Worm (Caenorhabditis elegans) whole organism, mixed stage, embryonic: Measurements from ENCODE around the gene ints-6.
A peak's percentile ranks its signal among the peaks of the same experiment; 100 is the strongest.

ENCODE experiments used
- M03D4.4 ChIP-seq: sonication (generic microtip); optimal IDR thresholded peaks from 2 replicates; lab custom pipeline; 2017; ENCODE audit warnings: mild to moderate bottlenecking, missing genetic modification characterization, missing compliant biosample characterization
- bed-3 ChIP-seq: fragments of 200-800 bp; sonication (Bioruptor generic); optimal IDR thresholded peaks from 3 replicates; lab custom pipeline; 2018; ENCODE audit warnings: mild to moderate bottlenecking, missing genetic modification characterization, moderate library complexity, missing compliant biosample characterization
- blmp-1 ChIP-seq: fragments of 150-350 bp; optimal IDR thresholded peaks from 2 replicates; lab custom pipeline; 2014; ENCODE audit warnings: missing biosample characterization, missing genetic modification characterization
- ceh-39 ChIP-seq: fragments of 150-350 bp; optimal IDR thresholded peaks from 2 replicates; lab custom pipeline; 2014; ENCODE audit warnings: missing biosample characterization, missing genetic modification characterization
- ceh-43 ChIP-seq: fragments of 200-800 bp; sonication (Bioruptor generic); optimal IDR thresholded peaks from 2 replicates; lab custom pipeline; 2018; ENCODE audit warnings: mild to moderate bottlenecking, missing genetic modification characterization, moderate library complexity, missing compliant biosample characterization
- ceh-83 ChIP-seq: fragments of 200-800 bp; sonication (Bioruptor generic); optimal IDR thresholded peaks from 2 replicates; lab custom pipeline; 2018; ENCODE audit warnings: mild to moderate bottlenecking, missing genetic modification characterization, missing compliant biosample characterization
- ces-1 ChIP-seq: fragments of 150-350 bp; optimal IDR thresholded peaks from 2 replicates; lab custom pipeline; 2014; ENCODE audit warnings: missing biosample characterization, missing genetic modification reagents, missing genetic modification characterization
- cnd-1 ChIP-seq: fragments of 200-800 bp; sonication (Bioruptor generic); optimal IDR thresholded peaks from 2 replicates; lab custom pipeline; 2018; ENCODE audit warnings: mild to moderate bottlenecking, missing genetic modification characterization, missing compliant biosample characterization
- drap-1 ChIP-seq: fragments of 200-800 bp; sonication (Bioruptor generic); optimal IDR thresholded peaks from 3 replicates; lab custom pipeline; 2018; ENCODE audit warnings: mild to moderate bottlenecking, missing genetic modification characterization, missing compliant biosample characterization
- elt-1 ChIP-seq: sonication (generic microtip); optimal IDR thresholded peaks from 2 replicates; lab custom pipeline; 2017; ENCODE audit warnings: missing genetic modification characterization, mild to moderate bottlenecking, missing compliant biosample characterization, antibody characterized with exemption, moderate library complexity, borderline replicate concordance; ENCODE audit not compliant: insufficient read depth
- elt-3 ChIP-seq: fragments of 150-350 bp; optimal IDR thresholded peaks from 2 replicates; lab custom pipeline; 2014; ENCODE audit warnings: missing biosample characterization, missing genetic modification characterization
- flh-1 ChIP-seq: fragments of 200-800 bp; sonication (Bioruptor generic); optimal IDR thresholded peaks from 2 replicates; lab custom pipeline; 2018; ENCODE audit warnings: mild to moderate bottlenecking, missing genetic modification characterization, moderate library complexity, missing compliant biosample characterization
- ham-2 ChIP-seq: fragments of 200-800 bp; sonication (Bioruptor generic); optimal IDR thresholded peaks from 2 replicates; lab custom pipeline; 2018; ENCODE audit warnings: mild to moderate bottlenecking, missing genetic modification characterization, missing compliant biosample characterization
- hlh-1 ChIP-seq: fragments of 150-350 bp; optimal IDR thresholded peaks from 2 replicates; lab custom pipeline; 2014; ENCODE audit warnings: missing biosample characterization, missing genetic modification reagents, missing genetic modification characterization
- lin-13 ChIP-seq: fragments of 150-350 bp; optimal IDR thresholded peaks from 2 replicates; lab custom pipeline; 2014; ENCODE audit warnings: missing biosample characterization, missing genetic modification characterization
- lin-32 ChIP-seq: fragments of 200-800 bp; sonication (Bioruptor generic); optimal IDR thresholded peaks from 2 replicates; lab custom pipeline; 2018; ENCODE audit warnings: mild to moderate bottlenecking, missing genetic modification characterization, missing compliant biosample characterization
- lsy-2 ChIP-seq: fragments of 150-350 bp; optimal IDR thresholded peaks from 2 replicates; lab custom pipeline; 2014; ENCODE audit warnings: missing biosample characterization, missing genetic modification characterization
- mab-5 ChIP-seq: fragments of 150-350 bp; optimal IDR thresholded peaks from 2 replicates; lab custom pipeline; 2014; ENCODE audit warnings: missing biosample characterization, missing genetic modification characterization
- mep-1 ChIP-seq: fragments of 150-350 bp; optimal IDR thresholded peaks from 2 replicates; lab custom pipeline; 2017; ENCODE audit warnings: missing biosample characterization, missing genetic modification reagents, missing genetic modification characterization, inconsistent platforms
- mls-2 ChIP-seq: sonication (generic microtip); optimal IDR thresholded peaks from 2 replicates; lab custom pipeline; 2016; ENCODE audit warnings: mild to moderate bottlenecking, missing genetic modification characterization, moderate library complexity, missing compliant biosample characterization
- nhr-12 ChIP-seq: fragments of 150-350 bp; optimal IDR thresholded peaks from 2 replicates; lab custom pipeline; 2014; ENCODE audit warnings: missing biosample characterization, missing genetic modification characterization
- nhr-2 ChIP-seq: fragments of 150-350 bp; optimal IDR thresholded peaks from 2 replicates; lab custom pipeline; 2014; ENCODE audit warnings: missing biosample characterization, missing genetic modification characterization
- nhr-237 ChIP-seq: fragments of 150-350 bp; optimal IDR thresholded peaks from 2 replicates; lab custom pipeline; 2014; ENCODE audit warnings: missing biosample characterization, missing genetic modification characterization
- nhr-28 ChIP-seq: fragments of 150-350 bp; optimal IDR thresholded peaks from 2 replicates; lab custom pipeline; 2014; ENCODE audit warnings: missing biosample characterization, missing genetic modification characterization
- nhr-76 ChIP-seq: sonication (generic microtip); optimal IDR thresholded peaks from 2 replicates; lab custom pipeline; 2017; ENCODE audit warnings: missing biosample characterization, missing genetic modification characterization
- pha-4 ChIP-seq: fragments of 150-350 bp; optimal IDR thresholded peaks from 2 replicates; lab custom pipeline; 2018; ENCODE audit warnings: missing biosample characterization, missing genetic modification reagents, missing genetic modification characterization
- sem-2 ChIP-seq: fragments of 200-800 bp; sonication (Bioruptor generic); optimal IDR thresholded peaks from 2 replicates; lab custom pipeline; 2018; ENCODE audit warnings: mild to moderate bottlenecking, missing genetic modification characterization, missing compliant biosample characterization
- snpc-4 ChIP-seq: fragments of 150-350 bp; optimal IDR thresholded peaks from 2 replicates; lab custom pipeline; 2014; ENCODE audit warnings: missing biosample characterization, missing genetic modification characterization
- sptf-1 ChIP-seq: sonication (generic microtip); optimal IDR thresholded peaks from 2 replicates; lab custom pipeline; 2017; ENCODE audit warnings: mild to moderate bottlenecking, missing genetic modification characterization, moderate library complexity, missing compliant biosample characterization
- tbx-8 ChIP-seq: fragments of 200-800 bp; sonication (Bioruptor generic); optimal IDR thresholded peaks from 2 replicates; lab custom pipeline; 2018; ENCODE audit warnings: mild to moderate bottlenecking, missing genetic modification characterization, moderate library complexity, missing compliant biosample characterization
- unc-120 ChIP-seq: sonication (generic microtip); optimal IDR thresholded peaks from 2 replicates; lab custom pipeline; 2017; ENCODE audit warnings: missing genetic modification characterization, missing compliant biosample characterization; ENCODE audit not compliant: poor library complexity, severe bottlenecking
- unc-39 ChIP-seq: fragments of 150-350 bp; optimal IDR thresholded peaks from 2 replicates; lab custom pipeline; 2014; ENCODE audit warnings: missing biosample characterization, missing genetic modification characterization
- unc-62 ChIP-seq: fragments of 150-350 bp; optimal IDR thresholded peaks from 2 replicates; lab custom pipeline; 2014; ENCODE audit warnings: missing biosample characterization, missing genetic modification reagents, missing genetic modification characterization
- zip-8 ChIP-seq: fragments of 150-350 bp; optimal IDR thresholded peaks from 2 replicates; lab custom pipeline; 2014; ENCODE audit warnings: missing biosample characterization, missing genetic modification characterization
- ztf-11 ChIP-seq: fragments of 150-350 bp; optimal IDR thresholded peaks from 2 replicates; lab custom pipeline; 2014; ENCODE audit warnings: missing biosample characterization, missing genetic modification characterization

ints-6 gene

ce11 chrIV:8677303-8677702 is 14.2 kb upstream of the ints-6 start, which contains the start of gene F08B4.8:
F08B4.8 (plus strand) TSS chrIV:8677603.
- no peak for TF ChIP-seq lin-32 (GFP tag; lab: Kevin White, UChicago)
- TF ChIP-seq nhr-12 = no peak
- TF ChIP-seq sptf-1 (tag; lab: Kevin White, UChicago) = no peak
- no peak for TF ChIP-seq ceh-83
- no peak for TF ChIP-seq drap-1 (GFP tag; lab: Kevin White, UChicago)
- no peak for TF ChIP-seq sem-2
- no peak for TF ChIP-seq elt-1
- TF ChIP-seq lsy-2 (tag; lab: Kevin White, UChicago) = no peak
- TF ChIP-seq ztf-11 (tag; lab: Kevin White, UChicago) = no peak
- TF ChIP-seq mab-5 (tag; lab: Kevin White, UChicago) = no peak
- no peak for TF ChIP-seq zip-8 (tag; lab: Kevin White, UChicago)
- no peak for TF ChIP-seq snpc-4 (tag; lab: Kevin White, UChicago)
- no peak for TF ChIP-seq mls-2
- TF ChIP-seq ham-2 (GFP tag; lab: Kevin White, UChicago) = no peak

ce11 chrIV:8679225-8679624 is 12.3 kb upstream of the ints-6 start, which contains the start of gene nlp-60:
nlp-60 (minus strand) TSS chrIV:8679325.
- no peak for TF ChIP-seq mls-2
- no peak for TF ChIP-seq unc-120
- TF ChIP-seq flh-1 (GFP tag; lab: Kevin White, UChicago) = no peak
- TF ChIP-seq hlh-1 = no peak
- no peak for TF ChIP-seq unc-62 (GFP tag; lab: Kevin White, UChicago)

- TF ChIP-seq pha-4 (no peak), bed-3 (GFP tag; lab: Kevin White, UChicago) (no peak), blmp-1 (no peak), ham-2 (GFP tag; lab: Kevin White, UChicago) (no peak), cnd-1 (tag; lab: Kevin White, UChicago) (no peak), hlh-1 (no peak), M03D4.4 (tag; lab: Kevin White, UChicago) (no peak), mab-5 (tag; lab: Kevin White, UChicago) (no peak), flh-1 (GFP tag; lab: Kevin White, UChicago) (no peak), lin-13 (tag; lab: Kevin White, UChicago) (no peak), unc-120 (no peak)
Measured at ce11 chrIV:8686510-8686909, 5.0 kb upstream of the ints-6 start, which contains the start of gene pole-2. pole-2 (minus strand) TSS chrIV:8686610.

ce11 chrIV:8686966-8687365 is 4.6 kb upstream of the ints-6 start:
- TF ChIP-seq ztf-11 (tag; lab: Kevin White, UChicago) (no peak), bed-3 (GFP tag; lab: Kevin White, UChicago) (no peak), unc-120 (no peak), nhr-12 (no peak), mep-1 (tag; lab: Kevin White, UChicago) (no peak), zip-8 (tag; lab: Kevin White, UChicago) (no peak), mab-5 (tag; lab: Kevin White, UChicago) (no peak)

- TF ChIP-seq pha-4 (peak; percentile 79), bed-3 (GFP tag; lab: Kevin White, UChicago) (no peak), lin-32 (GFP tag; lab: Kevin White, UChicago) (no peak), ztf-11 (tag; lab: Kevin White, UChicago) (no peak), mep-1 (tag; lab: Kevin White, UChicago) (peak; percentile 79), nhr-28 (tag; lab: Kevin White, UChicago) (no peak), ceh-39 (tag; lab: Kevin White, UChicago) (peak; percentile 54), snpc-4 (tag; lab: Kevin White, UChicago) (no peak), nhr-12 (no peak), mab-5 (tag; lab: Kevin White, UChicago) (no peak), sem-2 (no peak), lsy-2 (tag; lab: Kevin White, UChicago) (peak; percentile 72), sptf-1 (tag; lab: Kevin White, UChicago) (no peak), hlh-1 (peak; percentile 38), blmp-1 (no peak), flh-1 (GFP tag; lab: Kevin White, UChicago) (no peak), nhr-237 (peak; percentile 76), nhr-76 (no peak), ces-1 (GFP tag; lab: Kevin White, UChicago) (peak; percentile 71), drap-1 (GFP tag; lab: Kevin White, UChicago) (no peak), unc-120 (peak; percentile 50), ceh-83 (no peak), ceh-43 (GFP tag; lab: Kevin White, UChicago) (no peak), unc-39 (tag; lab: Kevin White, UChicago) (no peak), ham-2 (GFP tag; lab: Kevin White, UChicago) (no peak), elt-1 (no peak), cnd-1 (tag; lab: Kevin White, UChicago) (peak; percentile 58), unc-62 (GFP tag; lab: Kevin White, UChicago) (peak; percentile 11), M03D4.4 (tag; lab: Kevin White, UChicago) (no peak), tbx-8 (GFP tag; lab: Kevin White, UChicago) (no peak), mls-2 (no peak), lin-13 (tag; lab: Kevin White, UChicago) (peak; percentile 41), zip-8 (tag; lab: Kevin White, UChicago) (no peak), nhr-2 (tag; lab: Kevin White, UChicago) (no peak), elt-3 (no peak)
Measured at ce11 chrIV:8687605-8688191, 3.8 kb upstream of the ints-6 start, which contains the start of gene snrp-3. snrp-3 (minus strand) TSS chrIV:8687810.
